Worm (Caenorhabditis elegans) whole organism, L1 larva: ENCODE results near the gene ubc-19.

Source experiments
- ama-1 ChIP-seq: fragments of 150-350 bp; optimal IDR thresholded peaks from 2 replicates; lab custom pipeline; 2014
- lin-15B ChIP-seq: fragments of 150-350 bp; sonication (generic microtip); optimal IDR thresholded peaks from 3 replicates; lab custom pipeline; 2014; ENCODE audit warnings: missing biosample characterization, missing genetic modification characterization
- nhr-77 ChIP-seq: fragments of 150-350 bp; optimal IDR thresholded peaks from 2 replicates; lab custom pipeline; 2014; ENCODE audit warnings: missing biosample characterization, missing genetic modification characterization
- pqm-1 ChIP-seq: sonication (generic microtip); optimal IDR thresholded peaks from 3 replicates; lab custom pipeline; 2017; ENCODE audit warnings: missing biosample characterization, missing genetic modification characterization
- unc-62 ChIP-seq: fragments of 150-350 bp; optimal IDR thresholded peaks from 2 replicates; lab custom pipeline; 2014; ENCODE audit warnings: missing biosample characterization, missing genetic modification reagents, missing genetic modification characterization

- no peak for TF ChIP-seq nhr-77 (tag; lab: Kevin White, UChicago)
- no peak for TF ChIP-seq lin-15B (tag; lab: Kevin White, UChicago)
- no peak for TF ChIP-seq unc-62 (GFP tag; lab: Kevin White, UChicago)
- TF ChIP-seq pqm-1 (tag; lab: Kevin White, UChicago): no peak
- TF ChIP-seq ama-1 (lab: Kevin White, UChicago): no peak
Measured at ce11 chrV:18670017-18670416, 19.5 kb downstream of the ubc-19 start, which contains the start of gene Y69H2.10.
